Worm (Caenorhabditis elegans) whole organism, L2 larva: ENCODE results near the gene F38C2.4.

Source experiments
- F13H6.1 ChIP-seq: sonication (generic microtip); optimal IDR thresholded peaks from 2 replicates; lab custom pipeline; 2016; ENCODE audit warnings: missing genetic modification characterization, missing compliant biosample characterization
- ama-1 ChIP-seq: fragments of 150-350 bp; optimal IDR thresholded peaks from 2 replicates; lab custom pipeline; 2018; ENCODE audit warnings: inconsistent platforms
- elt-1 ChIP-seq: fragments of 150-350 bp; optimal IDR thresholded peaks from 2 replicates; lab custom pipeline; 2014; ENCODE audit warnings: missing biosample characterization, missing genetic modification characterization
- lin-13 ChIP-seq: fragments of 150-350 bp; optimal IDR thresholded peaks from 2 replicates; lab custom pipeline; 2014; ENCODE audit warnings: missing biosample characterization, missing genetic modification reagents, missing genetic modification characterization
- nhr-237 ChIP-seq: fragments of 150-350 bp; optimal IDR thresholded peaks from 2 replicates; lab custom pipeline; 2014; ENCODE audit warnings: missing biosample characterization, missing genetic modification characterization
- skn-1 ChIP-seq: sonication (generic microtip); optimal IDR thresholded peaks from 2 replicates; lab custom pipeline; 2017; ENCODE audit warnings: missing biosample characterization, missing genetic modification characterization
- snpc-4 ChIP-seq: fragments of 150-350 bp; optimal IDR thresholded peaks from 2 replicates; lab custom pipeline; 2014; ENCODE audit warnings: missing biosample characterization, missing genetic modification characterization

- TF ChIP-seq skn-1 (tag; lab: Kevin White, UChicago) (no peak), lin-13 (GFP tag; lab: Kevin White, UChicago) (no peak), ama-1 (lab: Kevin White, UChicago) (no peak), F13H6.1 (tag; lab: Kevin White, UChicago) (no peak), nhr-237 (tag; lab: Kevin White, UChicago) (no peak), snpc-4 (tag; lab: Kevin White, UChicago) (no peak), elt-1 (tag; lab: Kevin White, UChicago) (no peak)
Observed at ce11 chrIV:16298851-16299250, 27.8 kb downstream of the F38C2.4 start, which contains the start of gene srz-72.
